Worm (Caenorhabditis elegans) whole organism, late embryonic: ENCODE results near the gene gst-3.
A peak's percentile ranks its signal among the peaks of the same experiment; 100 is the strongest.

Source experiments
- C38D4.7 ChIP-seq: fragments of 200-800 bp; sonication (Bioruptor generic); optimal IDR thresholded peaks from 2 replicates; lab custom pipeline; 2018; ENCODE audit warnings: mild to moderate bottlenecking, missing genetic modification characterization, moderate library complexity, missing compliant biosample characterization
- K02D7.2 ChIP-seq: sonication (generic microtip); optimal IDR thresholded peaks from 2 replicates; lab custom pipeline; 2017; ENCODE audit warnings: mild to moderate bottlenecking, missing genetic modification characterization, missing compliant biosample characterization
- T23F11.4 ChIP-seq: fragments of 200-800 bp; sonication (Bioruptor generic); optimal IDR thresholded peaks from 2 replicates; lab custom pipeline; 2018; ENCODE audit warnings: mild to moderate bottlenecking, missing genetic modification characterization, missing compliant biosample characterization
- Y22D7AL.16 ChIP-seq: sonication (generic microtip); optimal IDR thresholded peaks from 2 replicates; lab custom pipeline; 2016; ENCODE audit warnings: missing genetic modification characterization, missing compliant biosample characterization
- ahr-1 ChIP-seq: sonication (generic microtip); optimal IDR thresholded peaks from 2 replicates; lab custom pipeline; 2016; ENCODE audit warnings: missing genetic modification characterization, missing compliant biosample characterization
- ama-1 ChIP-seq: fragments of 150-350 bp; optimal IDR thresholded peaks from 2 replicates; lab custom pipeline; 2014
- ceh-14 ChIP-seq: sonication (generic microtip); optimal IDR thresholded peaks from 2 replicates; lab custom pipeline; 2016; ENCODE audit warnings: missing genotype, missing genetic modification characterization, missing compliant biosample characterization
- ceh-18 ChIP-seq: sonication (generic microtip); optimal IDR thresholded peaks from 2 replicates; lab custom pipeline; 2016; ENCODE audit warnings: missing genetic modification characterization, missing compliant biosample characterization
- ceh-19 ChIP-seq: fragments of 200-800 bp; sonication (Bioruptor generic); optimal IDR thresholded peaks from 2 replicates; lab custom pipeline; 2018; ENCODE audit warnings: mild to moderate bottlenecking, missing genetic modification characterization, missing compliant biosample characterization
- ceh-22 ChIP-seq: sonication (generic microtip); optimal IDR thresholded peaks from 2 replicates; lab custom pipeline; 2017; ENCODE audit warnings: missing biosample characterization, missing genetic modification characterization
- ceh-31 ChIP-seq: sonication (generic microtip); optimal IDR thresholded peaks from 2 replicates; lab custom pipeline; 2016; ENCODE audit warnings: missing genetic modification characterization, missing compliant biosample characterization
- ceh-45 ChIP-seq: fragments of 200-800 bp; sonication (Bioruptor generic); IDR thresholded peaks from 2 replicates; pipeline ENCODE4 v1.3.6; 2022; ENCODE audit warnings: missing genetic modification reagents, missing genetic modification characterization, missing compliant biosample characterization
- ceh-9 ChIP-seq: sonication (generic microtip); optimal IDR thresholded peaks from 2 replicates; lab custom pipeline; 2016; ENCODE audit warnings: mild to moderate bottlenecking, missing genetic modification characterization, inconsistent platforms, missing compliant biosample characterization
- che-1 ChIP-seq: sonication (generic microtip); optimal IDR thresholded peaks from 2 replicates; lab custom pipeline; 2016; ENCODE audit warnings: mild to moderate bottlenecking, missing genetic modification characterization, missing compliant biosample characterization
- dve-1 ChIP-seq: sonication (generic microtip); optimal IDR thresholded peaks from 2 replicates; lab custom pipeline; 2017; ENCODE audit warnings: antibody characterized with exemption, mild to moderate bottlenecking, missing genetic modification characterization, missing compliant biosample characterization
- elt-4 ChIP-seq: sonication (generic microtip); optimal IDR thresholded peaks from 2 replicates; lab custom pipeline; 2016; ENCODE audit warnings: missing genetic modification characterization, missing compliant biosample characterization
- ets-4 ChIP-seq: sonication (generic microtip); optimal IDR thresholded peaks from 2 replicates; lab custom pipeline; 2016; ENCODE audit warnings: missing genetic modification characterization, missing compliant biosample characterization
- eyg-1 ChIP-seq: sonication (generic microtip); optimal IDR thresholded peaks from 2 replicates; lab custom pipeline; 2016; ENCODE audit warnings: missing genotype, missing genetic modification characterization, missing compliant biosample characterization
- fkh-10 ChIP-seq: fragments of 150-350 bp; optimal IDR thresholded peaks from 2 replicates; lab custom pipeline; 2014; ENCODE audit warnings: missing biosample characterization, missing genetic modification reagents, missing genetic modification characterization
- hlh-15 ChIP-seq: sonication (generic microtip); optimal IDR thresholded peaks from 2 replicates; lab custom pipeline; 2016; ENCODE audit warnings: missing genetic modification characterization, missing compliant biosample characterization
- hlh-30 ChIP-seq: sonication (generic microtip); optimal IDR thresholded peaks from 2 replicates; lab custom pipeline; 2017; ENCODE audit warnings: antibody characterized with exemption, missing genetic modification characterization, missing compliant biosample characterization; ENCODE audit not compliant: insufficient read depth
- hlh-8 ChIP-seq: sonication (generic microtip); optimal IDR thresholded peaks from 2 replicates; lab custom pipeline; 2016; ENCODE audit warnings: missing genotype, missing genetic modification characterization, missing compliant biosample characterization
- lin-11 ChIP-seq: fragments of 200-800 bp; sonication (Bioruptor generic); optimal IDR thresholded peaks from 2 replicates; lab custom pipeline; 2018; ENCODE audit warnings: mild to moderate bottlenecking, missing genetic modification characterization, missing compliant biosample characterization
- madf-2 ChIP-seq: sonication (generic microtip); optimal IDR thresholded peaks from 2 replicates; lab custom pipeline; 2017; ENCODE audit warnings: missing genetic modification characterization, missing compliant biosample characterization
- nfya-1 ChIP-seq: sonication (generic microtip); optimal IDR thresholded peaks from 2 replicates; lab custom pipeline; 2017; ENCODE audit warnings: missing genetic modification characterization, mild to moderate bottlenecking, missing compliant biosample characterization, antibody characterized with exemption, moderate library complexity
- npax-4 ChIP-seq: sonication (generic microtip); optimal IDR thresholded peaks from 2 replicates; lab custom pipeline; 2016; ENCODE audit warnings: missing genetic modification characterization, missing compliant biosample characterization
- pag-3 ChIP-seq: sonication (generic microtip); optimal IDR thresholded peaks from 2 replicates; lab custom pipeline; 2016; ENCODE audit warnings: missing compliant biosample characterization, missing genetic modification characterization, borderline replicate concordance
- pat-9 ChIP-seq: fragments of 200-800 bp; sonication (Bioruptor generic); optimal IDR thresholded peaks from 2 replicates; lab custom pipeline; 2018; ENCODE audit warnings: mild to moderate bottlenecking, missing genetic modification characterization, moderate library complexity, missing compliant biosample characterization
- pha-2 ChIP-seq: sonication (generic microtip); optimal IDR thresholded peaks from 2 replicates; lab custom pipeline; 2017; ENCODE audit warnings: mild to moderate bottlenecking, missing genetic modification characterization, missing compliant biosample characterization
- pha-4 ChIP-seq: fragments of 150-350 bp; optimal IDR thresholded peaks from 2 replicates; lab custom pipeline; 2018; ENCODE audit warnings: missing biosample characterization, missing genetic modification reagents, missing genetic modification characterization
- ref-2 ChIP-seq: sonication (generic microtip); optimal IDR thresholded peaks from 2 replicates; lab custom pipeline; 2016; ENCODE audit warnings: missing genetic modification characterization, missing compliant biosample characterization
- sdc-2 ChIP-seq: sonication (generic microtip); optimal IDR thresholded peaks from 2 replicates; lab custom pipeline; 2016; ENCODE audit warnings: missing genotype, missing genetic modification characterization, missing compliant biosample characterization
- sox-4 ChIP-seq: sonication (generic microtip); optimal IDR thresholded peaks from 2 replicates; lab custom pipeline; 2017; ENCODE audit warnings: mild to moderate bottlenecking, missing genetic modification characterization, inconsistent platforms, missing compliant biosample characterization
- tbx-2 ChIP-seq: sonication (generic microtip); optimal IDR thresholded peaks from 2 replicates; lab custom pipeline; 2016; ENCODE audit warnings: missing genetic modification characterization, missing compliant biosample characterization
- tbx-7 ChIP-seq: sonication (generic microtip); optimal IDR thresholded peaks from 2 replicates; lab custom pipeline; 2016; ENCODE audit warnings: missing genotype, missing genetic modification characterization, missing compliant biosample characterization
- unc-42 ChIP-seq: sonication (generic microtip); optimal IDR thresholded peaks from 2 replicates; lab custom pipeline; 2016; ENCODE audit warnings: missing genotype, missing genetic modification characterization, missing compliant biosample characterization
- unc-55 ChIP-seq: sonication (generic microtip); optimal IDR thresholded peaks from 2 replicates; lab custom pipeline; 2017; ENCODE audit warnings: missing biosample characterization, missing genetic modification reagents, missing genetic modification characterization
- unc-86 ChIP-seq: sonication (generic microtip); optimal IDR thresholded peaks from 2 replicates; lab custom pipeline; 2016; ENCODE audit warnings: missing genetic modification characterization, missing compliant biosample characterization
- zip-5 ChIP-seq: sonication (generic microtip); optimal IDR thresholded peaks from 2 replicates; lab custom pipeline; 2016; ENCODE audit warnings: missing genetic modification characterization, missing compliant biosample characterization
- ztf-16 ChIP-seq: sonication (generic microtip); optimal IDR thresholded peaks from 2 replicates; lab custom pipeline; 2017; ENCODE audit warnings: missing genetic modification characterization, missing compliant biosample characterization

Gene gst-3

ce11 chrIV:10174932-10175732, 35.1 kb upstream of the gst-3 start (continued):
- TF ChIP-seq ceh-14 (tag; lab: Kevin White, UChicago) (no peak), che-1 (peak; percentile 27), C38D4.7 (no peak), pat-9 (tag; lab: Kevin White, UChicago) (no peak), hlh-8 (no peak), unc-86 (tag; lab: Kevin White, UChicago) (no peak), unc-42 (tag; lab: Kevin White, UChicago) (no peak), pha-2 (no peak), ceh-45 (GFP tag; lab: Robert Waterston, UW) (no peak), dve-1 (tag; lab: Kevin White, UChicago) (no peak), T23F11.4 (no peak), tbx-2 (tag; lab: Kevin White, UChicago) (peak; percentile 47), ceh-18 (tag; lab: Kevin White, UChicago) (no peak), madf-2 (tag; lab: Kevin White, UChicago) (no peak), ceh-19 (GFP tag; lab: Kevin White, UChicago) (no peak), ceh-22 (no peak), ztf-16 (tag; lab: Kevin White, UChicago) (no peak), ama-1 (lab: Kevin White, UChicago) (no peak), fkh-10 (GFP tag; lab: Kevin White, UChicago) (no peak), K02D7.2 (tag; lab: Kevin White, UChicago) (no peak), Y22D7AL.16 (tag; lab: Kevin White, UChicago) (no peak), sdc-2 (tag; lab: Kevin White, UChicago) (no peak), npax-4 (tag; lab: Kevin White, UChicago) (no peak)
- TF ChIP-seq, all 69 proteins: peak for 9

DNA sequence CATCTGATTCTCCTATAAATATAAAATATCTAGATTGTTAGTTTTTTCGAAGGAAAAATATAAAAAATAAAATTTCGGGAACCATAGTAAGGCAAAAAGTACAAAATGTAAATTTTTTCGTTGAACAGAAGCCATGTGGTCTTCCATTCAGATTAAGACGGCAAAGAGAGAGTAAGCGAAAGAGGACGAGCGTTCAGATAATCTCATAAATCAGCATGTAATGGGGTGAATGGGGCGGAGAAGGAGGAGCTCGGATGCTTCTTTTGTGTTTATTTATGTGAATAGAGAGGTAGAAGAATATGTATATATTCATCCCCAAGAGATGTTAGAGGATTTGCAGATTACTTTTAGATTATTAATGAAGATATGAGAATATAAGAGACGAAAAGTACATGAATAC, 34.3 kb upstream of the gst-3 start, which contains the start of gene pxf-1:
TSS of gene pxf-1 (minus strand) at position 14 of the 400 bp plus-strand sequence.
- TF ChIP-seq unc-42 (tag; lab: Kevin White, UChicago) (peak; percentile 24), ceh-18 (tag; lab: Kevin White, UChicago) (no peak)

ce11 chrIV:10170808-10171207, 30.8 kb upstream of the gst-3 start:
- no peak for TF ChIP-seq ceh-31 (tag; lab: Kevin White, UChicago)
- TF ChIP-seq tbx-7 (tag; lab: Kevin White, UChicago), result no peak
- no peak for TF ChIP-seq hlh-15 (tag; lab: Kevin White, UChicago)
- no peak for TF ChIP-seq ceh-9 (tag; lab: Kevin White, UChicago)
- no peak for TF ChIP-seq lin-11
- TF ChIP-seq unc-42 (tag; lab: Kevin White, UChicago), result peak; percentile 100
- no peak for TF ChIP-seq ahr-1 (tag; lab: Kevin White, UChicago)
- no peak for TF ChIP-seq pag-3 (tag; lab: Kevin White, UChicago)

- no peak for TF ChIP-seq ceh-14 (tag; lab: Kevin White, UChicago)
- no peak for TF ChIP-seq pha-2
- TF ChIP-seq ets-4 (tag; lab: Kevin White, UChicago), result no peak
- TF ChIP-seq hlh-30 (tag; lab: Kevin White, UChicago), result no peak
- TF ChIP-seq eyg-1 (tag; lab: Kevin White, UChicago), result no peak
- no peak for TF ChIP-seq ref-2 (tag; lab: Kevin White, UChicago)
- TF ChIP-seq zip-5 (tag; lab: Kevin White, UChicago), result no peak
- no peak for TF ChIP-seq sdc-2 (tag; lab: Kevin White, UChicago)
- no peak for TF ChIP-seq ceh-22
- no peak for TF ChIP-seq elt-4 (tag; lab: Kevin White, UChicago)
- TF ChIP-seq nfya-1, result no peak
- no peak for TF ChIP-seq madf-2 (tag; lab: Kevin White, UChicago)
- no peak for TF ChIP-seq pha-4 (tag; lab: Kevin White, UChicago)
- TF ChIP-seq unc-55 (GFP tag; lab: Kevin White, UChicago), result no peak
- TF ChIP-seq sox-4, result no peak
- no peak for TF ChIP-seq hlh-15 (tag; lab: Kevin White, UChicago)
- TF ChIP-seq pag-3 (tag; lab: Kevin White, UChicago), result no peak
- no peak for TF ChIP-seq ztf-16 (tag; lab: Kevin White, UChicago)
- no peak for TF ChIP-seq fkh-10 (GFP tag; lab: Kevin White, UChicago)
- TF ChIP-seq, all 69 proteins: peak for 0
These were observed 24.0 kb upstream of the gst-3 start for ce11 chrIV:10164086-10164485.
